Worm (Caenorhabditis elegans) whole organism, L4 larva: ENCODE data around the gene txbp-3.

ENCODE experiments used
- F37D6.2 ChIP-seq: sonication (generic microtip); optimal IDR thresholded peaks from 2 replicates; lab custom pipeline; 2016; ENCODE audit warnings: mild to moderate bottlenecking, missing genetic modification characterization, missing compliant biosample characterization
- F44E2.7 ChIP-seq: fragments of 200-800 bp; sonication (Bioruptor generic); IDR thresholded peaks from 2 replicates; pipeline ENCODE4 v2.1.2; 2022; ENCODE audit warnings: missing genetic modification characterization, missing compliant biosample characterization
- F49E8.2 ChIP-seq: sonication (generic microtip); optimal IDR thresholded peaks from 2 replicates; lab custom pipeline; 2016; ENCODE audit warnings: missing compliant biosample characterization, mild to moderate bottlenecking, missing genetic modification characterization, borderline replicate concordance
- R02D3.7 ChIP-seq: fragments of 150-350 bp; sonication (generic microtip); optimal IDR thresholded peaks from 3 replicates; lab custom pipeline; 2014; ENCODE audit warnings: missing biosample characterization, missing genetic modification characterization
- T26A8.4 ChIP-seq: fragments of 200-800 bp; sonication (Bioruptor generic); IDR thresholded peaks from 2 replicates; pipeline ENCODE4 v1.3.6; 2022; ENCODE audit warnings: missing genetic modification characterization, missing compliant biosample characterization
- Y48G9A.11 ChIP-seq: fragments of 200-800 bp; sonication (Bioruptor generic); IDR thresholded peaks from 2 replicates; pipeline ENCODE4 v1.3.6; 2022; ENCODE audit warnings: missing genetic modification reagents, missing genetic modification characterization, missing compliant biosample characterization
- Y75B8A.6 ChIP-seq: fragments of 200-800 bp; sonication (Bioruptor generic); IDR thresholded peaks from 2 replicates; pipeline ENCODE4 v1.3.6; 2022; ENCODE audit warnings: missing genetic modification reagents, missing genetic modification characterization, missing compliant biosample characterization
- ZK337.2 ChIP-seq: fragments of 200-800 bp; sonication (Bioruptor generic); IDR thresholded peaks from 2 replicates; pipeline ENCODE4 v1.3.6; 2022; ENCODE audit warnings: missing genetic modification reagents, missing genetic modification characterization, missing compliant biosample characterization
- aha-1 ChIP-seq: fragments of 150-350 bp; peaks from one replicate; lab custom pipeline; 2014; ENCODE audit warnings: missing biosample characterization, missing genetic modification characterization
- aly-2 ChIP-seq: sonication (generic microtip); optimal IDR thresholded peaks from 2 replicates; lab custom pipeline; 2018; ENCODE audit warnings: missing biosample characterization, missing genetic modification characterization
- ama-1 ChIP-seq: fragments of 150-350 bp; optimal IDR thresholded peaks from 2 replicates; lab custom pipeline; 2014; ENCODE audit warnings: inconsistent platforms, mixed read lengths
- ceh-20 ChIP-seq: fragments of 200-800 bp; sonication (Bioruptor generic); IDR thresholded peaks from 2 replicates; pipeline ENCODE4 v1.3.6; 2022; ENCODE audit warnings: missing genetic modification reagents, missing genetic modification characterization, missing compliant biosample characterization
- ceh-44 ChIP-seq: fragments of 200-800 bp; sonication (Bioruptor generic); IDR thresholded peaks from 2 replicates; pipeline ENCODE4 v1.3.6; 2022; ENCODE audit warnings: missing genetic modification reagents, missing genetic modification characterization, missing compliant biosample characterization
- ctbp-1 ChIP-seq: fragments of 200-800 bp; sonication (Bioruptor generic); IDR thresholded peaks from 2 replicates; pipeline ENCODE4 v1.3.6; 2022; ENCODE audit warnings: missing genetic modification reagents, missing genetic modification characterization, missing compliant biosample characterization
- dmd-6 ChIP-seq: fragments of 200-800 bp; sonication (Bioruptor generic); IDR thresholded peaks from 2 replicates; pipeline ENCODE4 v1.3.6; 2022; ENCODE audit warnings: missing genetic modification reagents, missing genetic modification characterization, missing compliant biosample characterization
- dpl-1 ChIP-seq: fragments of 150-350 bp; optimal IDR thresholded peaks from 2 replicates; lab custom pipeline; 2014; ENCODE audit warnings: missing biosample characterization, missing genetic modification reagents, missing genetic modification characterization
- dve-1 ChIP-seq: sonication (generic microtip); optimal IDR thresholded peaks from 2 replicates; lab custom pipeline; 2017; ENCODE audit warnings: antibody characterized with exemption, mild to moderate bottlenecking, missing genetic modification characterization, missing compliant biosample characterization; ENCODE audit not compliant: insufficient read depth
- egl-43 ChIP-seq: fragments of 200-800 bp; sonication (Bioruptor generic); IDR thresholded peaks from 2 replicates; pipeline ENCODE4 v1.3.6; 2022; ENCODE audit warnings: missing genetic modification reagents, missing genetic modification characterization, missing compliant biosample characterization
- hif-1 ChIP-seq, 2 experiments: sonication (generic microtip); optimal IDR thresholded peaks; 2 replicates each; lab custom pipeline; 2016 to 2017; ENCODE audit warnings: missing compliant biosample characterization in 2 of 2, missing genetic modification characterization in 2 of 2, missing genetic modification reagents in 2 of 2, missing genotype in 2 of 2, mild to moderate bottlenecking in 1 of 2
- hlh-11 ChIP-seq: fragments of 200-800 bp; sonication (Bioruptor generic); optimal IDR thresholded peaks from 2 replicates; lab custom pipeline; 2018; ENCODE audit warnings: mild to moderate bottlenecking, missing genetic modification characterization, missing compliant biosample characterization
- hlh-30 ChIP-seq: sonication (generic microtip); optimal IDR thresholded peaks from 2 replicates; lab custom pipeline; 2017; ENCODE audit warnings: antibody characterized with exemption, mild to moderate bottlenecking, missing genetic modification characterization, missing compliant biosample characterization; ENCODE audit not compliant: insufficient read depth
- hmg-1.1 ChIP-seq: fragments of 200-800 bp; sonication (Bioruptor generic); IDR thresholded peaks from 2 replicates; pipeline ENCODE4 v1.3.6; 2022; ENCODE audit warnings: missing genetic modification reagents, missing genetic modification characterization, missing compliant biosample characterization
- jun-1 ChIP-seq: fragments of 150-350 bp; optimal IDR thresholded peaks from 2 replicates; lab custom pipeline; 2014; ENCODE audit warnings: missing biosample characterization, missing genetic modification reagents, missing genetic modification characterization
- lim-7 ChIP-seq: fragments of 200-800 bp; sonication (Bioruptor generic); IDR thresholded peaks from 2 replicates; pipeline ENCODE4 v1.3.6; 2022; ENCODE audit warnings: missing genetic modification characterization, missing compliant biosample characterization
- lsy-2 ChIP-seq, 2 experiments: fragments of 150-350 bp in 1 of 2; sonication (generic microtip) in 1 of 2; optimal IDR thresholded peaks; 2 replicates each; lab custom pipeline; 2014 to 2017; ENCODE audit warnings: missing biosample characterization in 2 of 2, missing genetic modification characterization in 2 of 2
- madf-5 ChIP-seq, 2 experiments: fragments of 200-800 bp; sonication (Bioruptor generic); IDR thresholded peaks; 2 replicates each; pipeline ENCODE4 v1.3.6; 2022; ENCODE audit warnings: missing compliant biosample characterization in 2 of 2, missing genetic modification characterization in 2 of 2
- madf-9 ChIP-seq: fragments of 200-800 bp; sonication (Bioruptor generic); conservative IDR thresholded peaks from 2 replicates; pipeline ENCODE4 v1.3.6; 2022; ENCODE audit warnings: missing genetic modification reagents, missing genetic modification characterization, missing compliant biosample characterization
- mdt-29 ChIP-seq: fragments of 200-800 bp; sonication (Bioruptor generic); IDR thresholded peaks from 2 replicates; pipeline ENCODE4 v1.3.6; 2022; ENCODE audit warnings: missing genetic modification reagents, missing genetic modification characterization, missing compliant biosample characterization
- nhr-11 ChIP-seq: fragments of 150-350 bp; optimal IDR thresholded peaks from 2 replicates; lab custom pipeline; 2014; ENCODE audit warnings: missing biosample characterization, missing genetic modification characterization
- nhr-111 ChIP-seq: fragments of 200-800 bp; sonication (Bioruptor generic); optimal IDR thresholded peaks from 2 replicates; lab custom pipeline; 2018; ENCODE audit warnings: mild to moderate bottlenecking, missing genetic modification characterization, missing compliant biosample characterization
- pha-4 ChIP-seq, 2 experiments: fragments of 150-350 bp in 1 of 2; fragments of 200-800 bp in 1 of 2; sonication (Bioruptor generic) in 1 of 2; IDR thresholded peaks in 1 of 2; optimal IDR thresholded peaks in 1 of 2; 2 replicates each; pipeline versions ENCODE4 v1.3.6 to Lab custom; 2014 to 2022; ENCODE audit warnings: missing genetic modification characterization in 2 of 2, missing genetic modification reagents in 2 of 2, missing biosample characterization in 1 of 2, missing compliant biosample characterization in 1 of 2
- php-3 ChIP-seq: fragments of 200-800 bp; sonication (Bioruptor generic); IDR thresholded peaks from 2 replicates; pipeline ENCODE4 v1.3.6; 2022; ENCODE audit warnings: missing genetic modification reagents, missing genetic modification characterization, missing compliant biosample characterization
- pqm-1 ChIP-seq: sonication (generic microtip); optimal IDR thresholded peaks from 2 replicates; lab custom pipeline; 2017; ENCODE audit warnings: missing biosample characterization, missing genetic modification characterization
- rbr-2 ChIP-seq: sonication (generic microtip); optimal IDR thresholded peaks from 2 replicates; lab custom pipeline; 2016; ENCODE audit warnings: missing genotype, missing genetic modification characterization, missing compliant biosample characterization
- saeg-2 ChIP-seq: fragments of 200-800 bp; sonication (Bioruptor generic); IDR thresholded peaks from 2 replicates; pipeline ENCODE4 v1.3.6; 2022; ENCODE audit warnings: missing genetic modification reagents, missing genetic modification characterization, missing compliant biosample characterization
- sdz-12 ChIP-seq: fragments of 200-800 bp; sonication (Bioruptor generic); optimal IDR thresholded peaks from 2 replicates; lab custom pipeline; 2018; ENCODE audit warnings: mild to moderate bottlenecking, missing genetic modification characterization, missing compliant biosample characterization
- set-16 ChIP-seq: fragments of 200-800 bp; sonication (Bioruptor generic); IDR thresholded peaks from 2 replicates; pipeline ENCODE4 v1.3.6; 2022; ENCODE audit warnings: missing genetic modification reagents, missing genetic modification characterization, missing compliant biosample characterization
- snpc-1.2 ChIP-seq: fragments of 200-800 bp; sonication (Bioruptor generic); IDR thresholded peaks from 2 replicates; pipeline ENCODE4 v1.3.6; 2022; ENCODE audit warnings: missing genetic modification reagents, missing genetic modification characterization, missing compliant biosample characterization
- spr-1 ChIP-seq: sonication (generic microtip); optimal IDR thresholded peaks from 2 replicates; lab custom pipeline; 2016; ENCODE audit warnings: mild to moderate bottlenecking, missing genetic modification characterization, missing compliant biosample characterization
- spr-3 ChIP-seq: fragments of 200-800 bp; sonication (Bioruptor generic); optimal IDR thresholded peaks from 2 replicates; lab custom pipeline; 2018; ENCODE audit warnings: mild to moderate bottlenecking, missing genetic modification characterization, missing compliant biosample characterization
- tra-1 ChIP-seq: fragments of 200-800 bp; sonication (Bioruptor generic); IDR thresholded peaks from 2 replicates; pipeline ENCODE4 v1.3.6; 2022; ENCODE audit warnings: missing genetic modification reagents, missing genetic modification characterization, missing compliant biosample characterization
- unc-130 ChIP-seq: sonication (generic microtip); optimal IDR thresholded peaks from 2 replicates; lab custom pipeline; 2016; ENCODE audit warnings: missing genetic modification reagents, missing genetic modification characterization, missing compliant biosample characterization
- unc-62 ChIP-seq, 3 experiments: fragments of 150-350 bp in 1 of 3; sonication (generic microtip); optimal IDR thresholded peaks in 2 of 3; peaks in 1 of 3; 1 replicate in 1 of 3; 2 replicates in 2 of 3; lab custom pipeline; 2014 to 2017; ENCODE audit warnings: missing biosample characterization in 3 of 3, missing genetic modification characterization in 3 of 3, missing genetic modification reagents in 3 of 3, missing genotype in 1 of 3
- zfp-3 ChIP-seq: fragments of 200-800 bp; sonication (Bioruptor generic); conservative IDR thresholded peaks from 2 replicates; pipeline ENCODE4 v1.3.6; 2022; ENCODE audit warnings: missing genetic modification reagents, missing genetic modification characterization, missing compliant biosample characterization
- zip-11 ChIP-seq: fragments of 200-800 bp; sonication (Bioruptor generic); IDR thresholded peaks from 2 replicates; pipeline ENCODE4 v1.3.6; 2022; ENCODE audit warnings: missing genetic modification characterization, missing compliant biosample characterization
- ztf-7 ChIP-seq: fragments of 150-350 bp; optimal IDR thresholded peaks from 2 replicates; lab custom pipeline; 2014; ENCODE audit warnings: missing biosample characterization, missing genetic modification characterization

The txbp-3 gene

ce11 chrIII:5026366-5026765, 20.9 kb downstream of the txbp-3 start:
- TF ChIP-seq spr-3 (GFP tag; lab: Kevin White, UChicago) (no peak), aha-1 (tag; lab: Kevin White, UChicago) (peak; percentile 53), unc-62 (GFP tag; optimal IDR thresholded peaks at IDR 0.05 in 1 of 2; lab: Kevin White, UChicago) (peak in 1 of 2 experiments; percentile 60), unc-62 (tag; optimal IDR thresholded peaks at IDR 0.05; lab: Kevin White, UChicago) (no peak)

ce11 chrIII:5025136-5025629, 22.1 kb downstream of the txbp-3 start:
- TF ChIP-seq hif-1 (tag; optimal IDR thresholded peaks at IDR 0.05; lab: Kevin White, UChicago) (peak in 1 of 2 experiments; percentile 43), nhr-111 (no peak), aha-1 (tag; lab: Kevin White, UChicago) (peak; percentile 80), zip-11 (GFP tag; lab: Robert Waterston, UW) (no peak), T26A8.4 (GFP tag; lab: Robert Waterston, UW) (peak; percentile 60), egl-43 (no peak), zfp-3 (GFP tag; lab: Robert Waterston, UW) (peak; percentile 82), set-16 (GFP tag; lab: Robert Waterston, UW) (no peak), F37D6.2 (no peak), php-3 (GFP tag; lab: Robert Waterston, UW) (0 out of 2 replicates have a peak, but pooled peaks have one; percentile 11), ztf-7 (tag; lab: Kevin White, UChicago) (no peak), snpc-1.2 (GFP tag; lab: Robert Waterston, UW) (peak; percentile 41; the same call in 1 of the 2 replicates), Y75B8A.6 (GFP tag; lab: Robert Waterston, UW) (peak; percentile 79; the same call in 1 of the 2 replicates), ctbp-1 (GFP tag; lab: Robert Waterston, UW) (0 out of 2 replicates have a peak, but pooled peaks have one; percentile 8), pha-4 (GFP tag; IDR thresholded peaks at IDR 0.05; lab: Robert Waterston, UW) (peak; percentile 72), pha-4 (tag; optimal IDR thresholded peaks at IDR 0.05; lab: Kevin White, UChicago) (no peak), dpl-1 (peak; percentile 20), pqm-1 (tag; lab: Kevin White, UChicago) (no peak), mdt-29 (GFP tag; lab: Robert Waterston, UW) (0 out of 2 replicates have a peak, but pooled peaks have one; percentile 43), lim-7 (GFP tag; lab: Robert Waterston, UW) (no peak), hlh-11 (tag; lab: Kevin White, UChicago) (peak; percentile 15), unc-130 (GFP tag; lab: Kevin White, UChicago) (no peak), madf-5 (GFP tag; IDR thresholded peaks at IDR 0.05; lab: Robert Waterston, UW) (no peak), aly-2 (tag; lab: Kevin White, UChicago) (no peak), ceh-44 (GFP tag; lab: Robert Waterston, UW) (no peak), ceh-20 (GFP tag; lab: Robert Waterston, UW) (peak; percentile 20; the same call in 1 of the 2 replicates), dmd-6 (GFP tag; lab: Robert Waterston, UW) (peak; percentile 49), R02D3.7 (no peak), hmg-1.1 (GFP tag; lab: Robert Waterston, UW) (0 out of 2 replicates have a peak, but pooled peaks have one; percentile 30), spr-1 (tag; lab: Kevin White, UChicago) (peak; percentile 29), jun-1 (tag; lab: Kevin White, UChicago) (peak; percentile 8), ZK337.2 (GFP tag; lab: Robert Waterston, UW) (0 out of 2 replicates have a peak, but pooled peaks have one; percentile 26), ama-1 (lab: Kevin White, UChicago) (peak; percentile 80), rbr-2 (tag; lab: Kevin White, UChicago) (peak; percentile 46), saeg-2 (GFP tag; lab: Robert Waterston, UW) (no peak), dve-1 (peak; percentile 27), F49E8.2 (tag; lab: Kevin White, UChicago) (no peak), F44E2.7 (GFP tag; lab: Robert Waterston, UW) (no peak), tra-1 (GFP tag; lab: Robert Waterston, UW) (0 out of 2 replicates have a peak, but pooled peaks have one; percentile 13), sdz-12 (GFP tag; lab: Kevin White, UChicago) (peak; percentile 41), hlh-30 (tag; lab: Kevin White, UChicago) (no peak), madf-9 (GFP tag; lab: Robert Waterston, UW) (peak; percentile 65), nhr-11 (tag; lab: Kevin White, UChicago) (no peak), Y48G9A.11 (GFP tag; lab: Robert Waterston, UW) (peak; percentile 17; the same call in 1 of the 2 replicates), lsy-2 (tag; optimal IDR thresholded peaks at IDR 0.05; lab: Kevin White, UChicago) (peak in 1 of 2 experiments; percentile 55)
